Worm (Caenorhabditis elegans): ENCODE data around the gene F59A6.13.

F59A6.13 gene

DNA sequence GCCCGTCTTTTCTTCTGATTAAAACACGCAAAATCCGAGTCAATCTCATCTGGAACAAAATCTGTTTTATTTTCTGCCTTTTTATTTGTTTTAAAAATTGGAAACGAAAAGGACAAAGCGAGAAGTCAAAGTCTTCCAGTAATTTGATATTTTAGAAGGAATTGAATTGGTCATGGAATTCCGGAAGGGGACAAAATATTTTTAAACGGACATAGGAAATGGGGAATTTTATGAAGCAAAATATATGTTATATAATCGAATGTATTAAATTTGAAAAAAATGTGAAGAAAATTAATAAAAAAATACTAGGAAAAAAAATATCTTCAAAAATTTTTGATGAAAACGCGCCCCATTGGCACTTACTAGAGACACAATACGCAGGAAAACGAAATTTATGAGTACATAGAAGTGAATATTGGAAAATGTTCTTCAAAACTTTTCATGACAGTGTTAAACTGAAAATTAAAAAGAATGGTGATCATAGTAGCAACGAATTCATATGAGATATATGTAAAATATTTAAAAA lies 18.1 kb downstream of the F59A6.13 start, which contains the start of gene F33G12.7:
Gene F33G12.7, minus strand, starts transcription at position 51 of the 526 bp plus-strand sequence.
- TF ChIP-seq ztf-11 (tag; optimal IDR thresholded peaks at IDR 0.05) (no peak), sma-3 (GFP tag; optimal IDR thresholded peaks at IDR 0.05) (no peak), unc-55 (GFP tag; optimal IDR thresholded peaks at IDR 0.05) (peak; percentile 15), ama-1 (optimal IDR thresholded peaks at IDR 0.05) (no peak), lsy-2 (tag; optimal IDR thresholded peaks at IDR 0.05) (peak in 1 of 2 experiments; percentile 7), C34F6.9 (tag; optimal IDR thresholded peaks at IDR 0.05) (peak; percentile 5), nhr-129 (tag; optimal IDR thresholded peaks at IDR 0.05) (no peak)

DNA sequence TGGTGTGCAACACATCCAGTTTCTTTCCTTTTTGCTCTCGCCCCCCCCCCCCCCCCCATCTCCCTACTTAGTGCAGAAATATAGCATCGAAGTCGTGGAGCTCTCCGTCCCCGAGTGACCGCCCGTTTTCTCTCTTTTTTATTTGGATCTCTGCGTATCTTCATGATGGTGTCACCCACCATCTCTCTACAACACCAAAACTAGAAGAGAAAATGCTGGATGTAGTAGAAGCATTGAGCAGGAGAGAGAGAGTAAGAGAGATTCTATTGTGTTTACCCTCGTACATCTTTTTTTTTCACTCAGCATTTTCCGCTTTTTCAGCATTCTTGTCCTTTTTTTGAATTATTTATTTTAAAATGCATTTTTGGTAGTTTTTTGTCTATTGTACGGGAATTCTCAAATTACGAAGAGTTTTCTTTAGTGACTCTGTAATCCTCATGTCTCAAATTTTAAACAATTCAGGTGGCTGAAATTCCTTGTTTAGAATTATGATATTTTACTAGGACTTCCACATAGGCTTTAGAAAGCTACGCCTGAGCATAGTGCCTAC lies 19.9 kb downstream of the F59A6.13 start:
- peak; percentile 15 for TF ChIP-seq nhr-129 (tag; optimal IDR thresholded peaks at IDR 0.05)
- TF ChIP-seq snpc-4 (tag; optimal IDR thresholded peaks at IDR 0.05), result no peak
- no peak for TF ChIP-seq ama-1 (optimal IDR thresholded peaks at IDR 0.05)
- no peak for TF ChIP-seq unc-39 (tag; optimal IDR thresholded peaks at IDR 0.05)
- no peak for TF ChIP-seq mab-5 (tag; optimal IDR thresholded peaks at IDR 0.05)
- no peak for TF ChIP-seq ztf-11 (tag; optimal IDR thresholded peaks at IDR 0.05)
- TF ChIP-seq nhr-237 (tag; optimal IDR thresholded peaks at IDR 0.05), result no peak
- peak; percentile 24 for TF ChIP-seq zag-1 (tag; optimal IDR thresholded peaks at IDR 0.05)
- TF ChIP-seq sma-9 (GFP tag; optimal IDR thresholded peaks at IDR 0.05), result no peak
- no peak for TF ChIP-seq sma-9 (tag; optimal IDR thresholded peaks at IDR 0.05)
- no peak for TF ChIP-seq ceh-16 (tag; optimal IDR thresholded peaks at IDR 0.05)
- no peak for TF ChIP-seq elt-3 (tag; optimal IDR thresholded peaks at IDR 0.05)
- no peak for TF ChIP-seq fos-1 (tag; optimal IDR thresholded peaks at IDR 0.05)
- TF ChIP-seq R02D3.7 (tag; optimal IDR thresholded peaks at IDR 0.05), result no peak
- no peak for TF ChIP-seq ZK546.5 (tag; optimal IDR thresholded peaks at IDR 0.05)
- no peak for TF ChIP-seq nhr-21 (tag; optimal IDR thresholded peaks at IDR 0.05)
- TF ChIP-seq skn-1 (tag; optimal IDR thresholded peaks at IDR 0.05), result no peak
- no peak for TF ChIP-seq Y55F3AM.14 (GFP tag; optimal IDR thresholded peaks at IDR 0.05)
- no peak for TF ChIP-seq nhr-77 (tag; optimal IDR thresholded peaks at IDR 0.05)
- TF ChIP-seq peb-1 (tag; optimal IDR thresholded peaks at IDR 0.05), result no peak
- peak; percentile 11 for TF ChIP-seq nhr-6 (tag; optimal IDR thresholded peaks at IDR 0.05)
- TF ChIP-seq nhr-10 (tag; optimal IDR thresholded peaks at IDR 0.05), result no peak
- TF ChIP-seq sem-4 (tag; optimal IDR thresholded peaks at IDR 0.05), result no peak
- TF ChIP-seq mdl-1 (tag; optimal IDR thresholded peaks at IDR 0.05), result no peak
- no peak for TF ChIP-seq sma-3 (GFP tag; optimal IDR thresholded peaks at IDR 0.05)
- no peak for TF ChIP-seq egl-27 (tag; optimal IDR thresholded peaks at IDR 0.05)
- TF ChIP-seq nhr-23 (tag; optimal IDR thresholded peaks at IDR 0.05), result no peak
- no peak for TF ChIP-seq crh-2 (tag; optimal IDR thresholded peaks at IDR 0.05)
- peak; percentile 53 for TF ChIP-seq unc-55 (GFP tag; optimal IDR thresholded peaks at IDR 0.05)
- TF ChIP-seq lsy-2 (tag; optimal IDR thresholded peaks at IDR 0.05), result peak in 1 of 2 experiments; percentile 35
- TF ChIP-seq alr-1 (tag; optimal IDR thresholded peaks at IDR 0.05), result no peak
- TF ChIP-seq nhr-11 (tag; optimal IDR thresholded peaks at IDR 0.05), result no peak
- no peak for TF ChIP-seq blmp-1 (tag; optimal IDR thresholded peaks at IDR 0.05; ENCODE audit: insufficient read depth)
- peak; percentile 13 for TF ChIP-seq C34F6.9 (tag; optimal IDR thresholded peaks at IDR 0.05)
- peak; percentile 37 for TF ChIP-seq F13H6.1 (tag; optimal IDR thresholded peaks at IDR 0.05)

DNA sequence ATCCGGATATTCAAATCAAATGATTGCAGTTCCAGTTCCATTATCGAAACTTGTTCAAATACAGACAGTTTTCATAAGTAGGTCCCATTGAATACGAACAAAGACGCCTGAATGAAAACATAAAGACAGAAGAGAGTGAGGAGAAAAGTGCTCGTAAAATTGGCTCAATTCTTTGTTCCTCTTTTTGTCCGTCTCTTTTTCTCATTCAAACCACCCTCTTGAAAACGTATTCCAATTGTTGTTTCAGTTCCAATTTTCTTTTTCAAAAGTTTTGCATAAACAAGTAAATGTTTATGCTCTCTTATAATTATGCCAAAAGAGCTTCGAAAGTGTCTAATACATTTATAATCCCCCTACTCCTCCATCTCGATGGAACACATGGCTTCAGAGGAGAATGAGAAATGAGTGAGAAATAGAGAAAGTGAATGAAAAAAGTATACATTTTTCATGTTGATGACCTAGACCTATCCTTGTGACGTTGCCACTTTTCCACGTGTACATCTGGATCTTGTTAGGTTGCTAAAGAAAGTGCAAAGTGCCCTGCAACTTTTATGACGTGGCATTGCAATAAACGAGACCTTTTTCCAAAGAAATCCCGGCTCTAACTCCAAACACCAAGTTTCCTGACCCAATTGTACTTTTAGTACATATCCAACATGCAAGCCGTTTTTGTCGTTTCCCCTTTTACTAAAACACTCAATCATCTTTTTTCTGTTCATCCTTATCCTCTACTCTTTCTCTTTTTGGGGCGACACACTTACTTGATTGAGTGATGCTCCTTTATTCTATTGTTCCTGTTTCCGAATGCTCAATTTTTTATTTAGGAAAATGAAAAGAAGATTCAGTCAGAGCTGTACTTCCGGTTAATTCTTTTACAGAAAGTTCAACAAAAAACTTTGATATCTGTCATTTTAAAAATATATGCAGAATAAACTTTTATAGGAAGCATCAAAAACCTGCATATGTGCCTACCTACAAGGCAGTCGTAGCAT lies 23.9 kb downstream of the F59A6.13 start:
- TF ChIP-seq snpc-4 (tag; optimal IDR thresholded peaks at IDR 0.05) (no peak), ceh-82 (tag; optimal IDR thresholded peaks at IDR 0.05) (no peak), unc-62 (GFP tag; optimal IDR thresholded peaks at IDR 0.05) (no peak), ZK546.5 (tag; optimal IDR thresholded peaks at IDR 0.05) (no peak), blmp-1 (tag; optimal IDR thresholded peaks at IDR 0.05; ENCODE audit: insufficient read depth) (no peak), sma-9 (GFP tag; optimal IDR thresholded peaks at IDR 0.05) (no peak), sma-9 (tag; optimal IDR thresholded peaks at IDR 0.05) (no peak), zag-1 (tag; optimal IDR thresholded peaks at IDR 0.05) (no peak), C34F6.9 (tag; optimal IDR thresholded peaks at IDR 0.05) (peak; percentile 7), mdl-1 (tag; optimal IDR thresholded peaks at IDR 0.05) (no peak), nhr-129 (tag; optimal IDR thresholded peaks at IDR 0.05) (peak; percentile 10), peb-1 (tag; optimal IDR thresholded peaks at IDR 0.05) (no peak), aly-2 (tag; optimal IDR thresholded peaks at IDR 0.05) (no peak), nhr-23 (tag; optimal IDR thresholded peaks at IDR 0.05) (no peak), mbf-1 (tag; optimal IDR thresholded peaks at IDR 0.05) (no peak), unc-39 (tag; optimal IDR thresholded peaks at IDR 0.05) (no peak), Y55F3AM.14 (GFP tag; optimal IDR thresholded peaks at IDR 0.05) (no peak), nhr-11 (tag; optimal IDR thresholded peaks at IDR 0.05) (no peak), ztf-4 (tag; optimal IDR thresholded peaks at IDR 0.05) (no peak), nhr-12 (tag; optimal IDR thresholded peaks at IDR 0.05) (no peak), ztf-11 (tag; optimal IDR thresholded peaks at IDR 0.05) (no peak), skn-1 (tag; optimal IDR thresholded peaks at IDR 0.05) (no peak), alr-1 (tag; optimal IDR thresholded peaks at IDR 0.05) (no peak), fos-1 (tag; optimal IDR thresholded peaks at IDR 0.05) (no peak), lsy-2 (tag; optimal IDR thresholded peaks at IDR 0.05) (peak in 1 of 2 experiments; percentile 2), unc-55 (GFP tag; optimal IDR thresholded peaks at IDR 0.05) (peak; percentile 46), sem-4 (tag; optimal IDR thresholded peaks at IDR 0.05) (peak; percentile 6)

All from whole organism, L2 larva.